Worm (Caenorhabditis elegans) whole organism, L2 larva: ENCODE data around the gene dmsr-5.

Source experiments
- F13H6.1 ChIP-seq: sonication (generic microtip); optimal IDR thresholded peaks from 2 replicates; lab custom pipeline; 2016; ENCODE audit warnings: missing genetic modification characterization, missing compliant biosample characterization
- ZK546.5 ChIP-seq: sonication (generic microtip); optimal IDR thresholded peaks from 2 replicates; lab custom pipeline; 2017; ENCODE audit warnings: missing biosample characterization, missing genetic modification characterization
- alr-1 ChIP-seq: fragments of 150-350 bp; optimal IDR thresholded peaks from 2 replicates; lab custom pipeline; 2014; ENCODE audit warnings: missing biosample characterization, missing genetic modification characterization
- ama-1 ChIP-seq: fragments of 150-350 bp; optimal IDR thresholded peaks from 2 replicates; lab custom pipeline; 2018; ENCODE audit warnings: inconsistent platforms
- blmp-1 ChIP-seq: sonication (generic microtip); optimal IDR thresholded peaks from 2 replicates; lab custom pipeline; 2017; ENCODE audit warnings: missing genetic modification characterization, mild to moderate bottlenecking, missing compliant biosample characterization, antibody characterized with exemption, moderate library complexity; ENCODE audit not compliant: insufficient read depth
- ceh-16 ChIP-seq: fragments of 150-350 bp; optimal IDR thresholded peaks from 2 replicates; lab custom pipeline; 2014; ENCODE audit warnings: missing biosample characterization, missing genetic modification characterization
- crh-2 ChIP-seq: sonication (generic microtip); optimal IDR thresholded peaks from 2 replicates; lab custom pipeline; 2017; ENCODE audit warnings: missing biosample characterization, missing genetic modification characterization
- egl-27 ChIP-seq: sonication (generic microtip); optimal IDR thresholded peaks from 3 replicates; lab custom pipeline; 2017; ENCODE audit warnings: missing biosample characterization, missing genetic modification reagents, missing genetic modification characterization
- elt-1 ChIP-seq: fragments of 150-350 bp; optimal IDR thresholded peaks from 2 replicates; lab custom pipeline; 2014; ENCODE audit warnings: missing biosample characterization, missing genetic modification characterization
- fos-1 ChIP-seq: fragments of 150-350 bp; optimal IDR thresholded peaks from 2 replicates; lab custom pipeline; 2014; ENCODE audit warnings: missing biosample characterization, missing genetic modification characterization
- gmeb-1 ChIP-seq: fragments of 150-350 bp; optimal IDR thresholded peaks from 2 replicates; lab custom pipeline; 2014; ENCODE audit warnings: missing biosample characterization, missing genetic modification characterization
- lin-13 ChIP-seq: fragments of 150-350 bp; optimal IDR thresholded peaks from 2 replicates; lab custom pipeline; 2014; ENCODE audit warnings: missing biosample characterization, missing genetic modification reagents, missing genetic modification characterization
- mbf-1 ChIP-seq: sonication (generic microtip); optimal IDR thresholded peaks from 2 replicates; lab custom pipeline; 2017; ENCODE audit warnings: missing biosample characterization, missing genetic modification characterization
- mdl-1 ChIP-seq, 2 experiments: fragments of 150-350 bp in 1 of 2; sonication (generic microtip) in 1 of 2; optimal IDR thresholded peaks; 2 replicates each; lab custom pipeline; 2017; ENCODE audit warnings: missing biosample characterization in 2 of 2, missing genetic modification characterization in 2 of 2
- nhr-10 ChIP-seq: sonication (generic microtip); optimal IDR thresholded peaks from 2 replicates; lab custom pipeline; 2017; ENCODE audit warnings: missing biosample characterization, missing genetic modification characterization
- nhr-12 ChIP-seq: fragments of 150-350 bp; optimal IDR thresholded peaks from 2 replicates; lab custom pipeline; 2014; ENCODE audit warnings: missing biosample characterization, missing genetic modification characterization
- nhr-129 ChIP-seq: fragments of 150-350 bp; optimal IDR thresholded peaks from 2 replicates; lab custom pipeline; 2014; ENCODE audit warnings: missing biosample characterization, missing genetic modification characterization
- nhr-237 ChIP-seq: fragments of 150-350 bp; optimal IDR thresholded peaks from 2 replicates; lab custom pipeline; 2014; ENCODE audit warnings: missing biosample characterization, missing genetic modification characterization
- nhr-25 ChIP-seq: fragments of 150-350 bp; sonication (generic microtip); optimal IDR thresholded peaks from 3 replicates; lab custom pipeline; 2014; ENCODE audit warnings: missing biosample characterization, missing genetic modification characterization
- nhr-6 ChIP-seq: fragments of 150-350 bp; optimal IDR thresholded peaks from 2 replicates; lab custom pipeline; 2014; ENCODE audit warnings: missing biosample characterization, missing genetic modification characterization
- nhr-77 ChIP-seq: fragments of 150-350 bp; optimal IDR thresholded peaks from 2 replicates; lab custom pipeline; 2014; ENCODE audit warnings: missing biosample characterization, missing genetic modification characterization
- peb-1 ChIP-seq: fragments of 150-350 bp; optimal IDR thresholded peaks from 2 replicates; lab custom pipeline; 2014; ENCODE audit warnings: missing biosample characterization, missing genetic modification characterization
- skn-1 ChIP-seq: sonication (generic microtip); optimal IDR thresholded peaks from 2 replicates; lab custom pipeline; 2017; ENCODE audit warnings: missing biosample characterization, missing genetic modification characterization
- snpc-4 ChIP-seq: fragments of 150-350 bp; optimal IDR thresholded peaks from 2 replicates; lab custom pipeline; 2014; ENCODE audit warnings: missing biosample characterization, missing genetic modification characterization
- unc-39 ChIP-seq: fragments of 150-350 bp; optimal IDR thresholded peaks from 2 replicates; lab custom pipeline; 2014; ENCODE audit warnings: missing biosample characterization, missing genetic modification characterization
- unc-55 ChIP-seq: fragments of 150-350 bp; sonication (generic microtip); optimal IDR thresholded peaks from 3 replicates; lab custom pipeline; 2014; ENCODE audit warnings: missing biosample characterization, missing genetic modification reagents, missing genetic modification characterization
- unc-62 ChIP-seq: fragments of 150-350 bp; optimal IDR thresholded peaks from 2 replicates; lab custom pipeline; 2014; ENCODE audit warnings: missing biosample characterization, missing genetic modification reagents, missing genetic modification characterization
- zag-1 ChIP-seq: fragments of 150-350 bp; optimal IDR thresholded peaks from 2 replicates; lab custom pipeline; 2014; ENCODE audit warnings: missing biosample characterization, missing genetic modification characterization
- ztf-11 ChIP-seq: sonication (generic microtip); optimal IDR thresholded peaks from 2 replicates; lab custom pipeline; 2017; ENCODE audit warnings: missing biosample characterization, missing genetic modification characterization
- ztf-4 ChIP-seq: fragments of 150-350 bp; optimal IDR thresholded peaks from 2 replicates; lab custom pipeline; 2014; ENCODE audit warnings: missing biosample characterization, missing genetic modification characterization

Gene dmsr-5

ce11 chrIII:10989491-10990032, 5.5 kb downstream of the dmsr-5 start (continued):
- TF ChIP-seq gmeb-1 (tag; lab: Kevin White, UChicago) (peak; percentile 93), crh-2 (tag; lab: Kevin White, UChicago) (peak; percentile 98), mbf-1 (tag; lab: Kevin White, UChicago) (peak; percentile 36), ztf-4 (tag; lab: Kevin White, UChicago) (peak; percentile 95), peb-1 (tag; lab: Kevin White, UChicago) (no peak), zag-1 (tag; lab: Kevin White, UChicago) (peak; percentile 89), ama-1 (peak; percentile 75)

ce11 chrIII:10987561-10988184, 7.4 kb downstream of the dmsr-5 start, which contains the start of gene col-94:
TSS of gene col-94 (minus strand) at chrIII:10987873.
- TF ChIP-seq nhr-10 (tag; lab: Kevin White, UChicago) (no peak), ama-1 (peak; percentile 45), nhr-77 (no peak), fos-1 (peak; percentile 0), mbf-1 (tag; lab: Kevin White, UChicago) (no peak), snpc-4 (tag; lab: Kevin White, UChicago) (peak; percentile 6), nhr-25 (tag; lab: Kevin White, UChicago) (peak; percentile 39), ZK546.5 (tag; lab: Kevin White, UChicago) (no peak), gmeb-1 (tag; lab: Kevin White, UChicago) (no peak), crh-2 (tag; lab: Kevin White, UChicago) (peak; percentile 27), F13H6.1 (no peak), ztf-11 (tag; lab: Kevin White, UChicago) (no peak)
- TF ChIP-seq, all 48 proteins: peak for 5

ce11 chrIII:10986438-10986837, 8.6 kb downstream of the dmsr-5 start:
- peak; percentile 16 for TF ChIP-seq blmp-1 (tag; lab: Kevin White, UChicago)

ce11 chrIII:10985559-10986036, 9.5 kb downstream of the dmsr-5 start, which contains the start of gene col-93:
TSS of gene col-93 (minus strand) at chrIII:10985609.
- peak; percentile 21 for TF ChIP-seq nhr-25 (tag; lab: Kevin White, UChicago)
- peak; percentile 24 for TF ChIP-seq blmp-1 (tag; lab: Kevin White, UChicago)
- TF ChIP-seq unc-39 = no peak

ce11 chrIII:10983153-10983552, 11.9 kb downstream of the dmsr-5 start, which contains the start of gene col-92:
TSS of gene col-92 (minus strand) at chrIII:10983253.
- TF ChIP-seq ama-1 (no peak), nhr-6 (tag; lab: Kevin White, UChicago) (no peak), blmp-1 (tag; lab: Kevin White, UChicago) (no peak), peb-1 (tag; lab: Kevin White, UChicago) (no peak), unc-62 (no peak), mdl-1 (tag; optimal IDR thresholded peaks at IDR 0.05; lab: Kevin White, UChicago) (no peak), unc-55 (GFP tag; lab: Kevin White, UChicago) (no peak), skn-1 (tag; lab: Kevin White, UChicago) (no peak), nhr-129 (no peak), nhr-237 (tag; lab: Kevin White, UChicago) (no peak), elt-1 (tag; lab: Kevin White, UChicago) (no peak), lin-13 (no peak), alr-1 (tag; lab: Kevin White, UChicago) (no peak), mbf-1 (tag; lab: Kevin White, UChicago) (no peak), egl-27 (no peak), ceh-16 (tag; lab: Kevin White, UChicago) (no peak), ZK546.5 (tag; lab: Kevin White, UChicago) (no peak), gmeb-1 (tag; lab: Kevin White, UChicago) (no peak), nhr-10 (tag; lab: Kevin White, UChicago) (no peak), nhr-12 (tag; lab: Kevin White, UChicago) (no peak)

ce11 chrIII:10981555-10981954, 13.5 kb downstream of the dmsr-5 start:
- TF ChIP-seq ztf-4 (tag; lab: Kevin White, UChicago) = no peak
- no peak for TF ChIP-seq ceh-16 (tag; lab: Kevin White, UChicago)
- no peak for TF ChIP-seq nhr-6 (tag; lab: Kevin White, UChicago)
